Worm (Caenorhabditis elegans): ENCODE measurements around the gene vps-41.

Gene vps-41

ce11 chrX:5248754-5249153 is 34.9 kb upstream of the vps-41 start:
- TF ChIP-seq mbf-1 (tag; optimal IDR thresholded peaks at IDR 0.05) = no peak
- TF ChIP-seq crh-2 (tag; optimal IDR thresholded peaks at IDR 0.05) = no peak
- TF ChIP-seq lin-11 (tag; optimal IDR thresholded peaks at IDR 0.05) = no peak
- TF ChIP-seq nhr-129 (tag; optimal IDR thresholded peaks at IDR 0.05) = no peak
- TF ChIP-seq elt-3 (tag; optimal IDR thresholded peaks at IDR 0.05) = no peak
- no peak for TF ChIP-seq sma-3 (GFP tag; optimal IDR thresholded peaks at IDR 0.05)
- TF ChIP-seq gmeb-1 (tag; optimal IDR thresholded peaks at IDR 0.05) = no peak
- no peak for TF ChIP-seq mdl-1 (tag; optimal IDR thresholded peaks at IDR 0.05)
- TF ChIP-seq ama-1 (optimal IDR thresholded peaks at IDR 0.05) = no peak
- TF ChIP-seq ceh-82 (tag; optimal IDR thresholded peaks at IDR 0.05) = no peak
- no peak for TF ChIP-seq R02D3.7 (tag; optimal IDR thresholded peaks at IDR 0.05)
- TF ChIP-seq ztf-4 (tag; optimal IDR thresholded peaks at IDR 0.05) = no peak

DNA sequence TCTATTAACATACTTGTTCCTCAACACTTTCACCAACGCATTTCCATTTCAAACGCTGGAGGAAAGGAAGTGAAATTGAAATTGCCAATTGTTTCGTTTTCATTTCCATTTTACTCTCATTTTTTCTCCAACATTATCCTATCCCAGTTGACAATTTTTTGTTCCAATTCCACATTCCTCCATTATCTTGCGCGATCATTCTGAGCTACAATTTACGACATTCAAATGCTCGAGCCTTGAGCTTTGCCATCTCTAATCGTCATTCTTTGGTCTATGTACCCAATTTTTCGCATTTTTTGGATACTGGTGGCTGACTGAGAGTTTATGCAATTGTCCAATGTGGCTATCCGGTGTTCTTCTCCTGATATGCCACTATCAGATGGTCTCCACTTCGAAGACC is 34.0 kb upstream of the vps-41 start, which contains the start of gene Y34B4A.10:
Gene Y34B4A.10 (plus strand): TSS at position 301 of the 400 bp plus-strand sequence.
- TF ChIP-seq unc-39 (tag; optimal IDR thresholded peaks at IDR 0.05) = no peak
- TF ChIP-seq F13H6.1 (tag; optimal IDR thresholded peaks at IDR 0.05) = no peak
- TF ChIP-seq ceh-16 (tag; optimal IDR thresholded peaks at IDR 0.05) = no peak
- TF ChIP-seq elt-3 (tag; optimal IDR thresholded peaks at IDR 0.05) = no peak
- no peak for TF ChIP-seq fos-1 (tag; optimal IDR thresholded peaks at IDR 0.05)
- no peak for TF ChIP-seq R02D3.7 (tag; optimal IDR thresholded peaks at IDR 0.05)
- TF ChIP-seq nhr-12 (tag; optimal IDR thresholded peaks at IDR 0.05) = no peak
- no peak for TF ChIP-seq gmeb-1 (tag; optimal IDR thresholded peaks at IDR 0.05)

ce11 chrX:5252798-5253197 is 30.8 kb upstream of the vps-41 start, which contains the start of gene nspg-14:
TSS of gene nspg-14 (plus strand) at chrX:5253047.
- TF ChIP-seq crh-2 (tag; optimal IDR thresholded peaks at IDR 0.05) (peak; percentile 56), skn-1 (tag; optimal IDR thresholded peaks at IDR 0.05) (peak; percentile 28), unc-55 (GFP tag; optimal IDR thresholded peaks at IDR 0.05) (no peak), fos-1 (tag; optimal IDR thresholded peaks at IDR 0.05) (peak; percentile 67), mbf-1 (tag; optimal IDR thresholded peaks at IDR 0.05) (no peak)

DNA sequence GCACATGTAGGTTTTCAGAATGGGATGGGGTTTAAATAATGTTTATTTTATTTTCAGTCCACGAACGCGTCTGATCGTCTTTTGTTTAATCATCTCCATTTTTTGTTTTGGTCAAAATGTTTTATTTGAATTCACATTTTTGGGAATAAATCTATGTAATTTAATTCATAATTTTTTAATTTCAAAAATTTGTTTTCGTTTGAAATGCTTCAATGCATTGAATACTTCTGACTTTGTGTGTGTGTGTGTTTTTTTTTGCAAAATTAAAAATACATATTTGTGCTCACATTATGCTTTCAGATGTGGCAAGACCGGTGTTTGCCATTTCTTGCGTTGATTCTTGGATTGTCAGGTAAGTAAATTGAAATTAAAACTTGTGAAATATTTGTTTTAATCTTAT is 28.7 kb upstream of the vps-41 start, which contains the start of gene nspg-13:
Gene nspg-13 (plus strand): TSS at position 301 of the 400 bp plus-strand sequence.
- TF ChIP-seq lin-13 (GFP tag; optimal IDR thresholded peaks at IDR 0.05) (no peak), skn-1 (tag; optimal IDR thresholded peaks at IDR 0.05) (no peak), elt-1 (tag; optimal IDR thresholded peaks at IDR 0.05) (no peak), blmp-1 (tag; optimal IDR thresholded peaks at IDR 0.05; ENCODE audit: insufficient read depth) (no peak), unc-55 (GFP tag; optimal IDR thresholded peaks at IDR 0.05) (no peak), nhr-23 (tag; optimal IDR thresholded peaks at IDR 0.05) (no peak), nhr-77 (tag; optimal IDR thresholded peaks at IDR 0.05) (no peak), ama-1 (optimal IDR thresholded peaks at IDR 0.05) (no peak), ceh-16 (tag; optimal IDR thresholded peaks at IDR 0.05) (no peak), ztf-11 (tag; optimal IDR thresholded peaks at IDR 0.05) (no peak), aly-2 (tag; optimal IDR thresholded peaks at IDR 0.05) (no peak), ZK546.5 (tag; optimal IDR thresholded peaks at IDR 0.05) (no peak), unc-62 (GFP tag; optimal IDR thresholded peaks at IDR 0.05) (no peak), sem-4 (tag; optimal IDR thresholded peaks at IDR 0.05) (no peak), F13H6.1 (tag; optimal IDR thresholded peaks at IDR 0.05) (no peak), nhr-10 (tag; optimal IDR thresholded peaks at IDR 0.05) (no peak)

ce11 chrX:5255320-5255719 is 28.3 kb upstream of the vps-41 start:
- TF ChIP-seq ztf-4 (tag; optimal IDR thresholded peaks at IDR 0.05) = no peak
- peak; percentile 51 for TF ChIP-seq fos-1 (tag; optimal IDR thresholded peaks at IDR 0.05)

DNA sequence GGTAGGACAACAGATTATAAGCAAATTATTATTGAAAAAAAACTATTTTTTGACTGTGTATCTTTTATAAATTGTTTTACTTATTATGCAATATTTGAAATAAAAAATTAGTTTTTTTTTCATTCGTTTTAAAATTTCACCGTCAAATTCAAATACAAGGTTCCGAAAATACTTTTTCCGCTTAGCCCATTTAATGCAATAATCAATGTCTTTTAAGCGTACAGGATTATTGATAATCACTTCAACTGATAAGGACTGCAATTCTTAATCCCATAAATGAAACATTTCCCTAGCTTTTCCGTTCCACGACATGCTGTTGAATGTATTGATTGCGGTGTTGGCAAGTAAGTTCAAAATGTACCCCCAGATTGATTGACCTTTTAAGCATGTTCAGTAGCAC is 26.6 kb upstream of the vps-41 start, which contains the start of gene nspg-12:
Gene nspg-12 (plus strand): TSS at position 301 of the 400 bp plus-strand sequence.
- TF ChIP-seq elt-1 (tag; optimal IDR thresholded peaks at IDR 0.05) (no peak), skn-1 (tag; optimal IDR thresholded peaks at IDR 0.05) (no peak), nhr-21 (tag; optimal IDR thresholded peaks at IDR 0.05) (no peak), elt-3 (tag; optimal IDR thresholded peaks at IDR 0.05) (no peak), nhr-10 (tag; optimal IDR thresholded peaks at IDR 0.05) (no peak), nhr-237 (tag; optimal IDR thresholded peaks at IDR 0.05) (no peak), egl-27 (tag; optimal IDR thresholded peaks at IDR 0.05) (no peak), mab-5 (tag; optimal IDR thresholded peaks at IDR 0.05) (no peak), sem-4 (tag; optimal IDR thresholded peaks at IDR 0.05) (no peak)

All from whole organism, L2 larva.